Worm (Caenorhabditis elegans): Measurements from ENCODE around the gene K09C6.10.
A peak's percentile ranks its signal among the peaks of the same experiment; 100 is the strongest.

The K09C6.10 gene

ce11 chrV:801555-802060, 37.6 kb upstream of the K09C6.10 start:
- TF ChIP-seq zag-1 (tag; optimal IDR thresholded peaks at IDR 0.05) (no peak), tbx-2 (tag; optimal IDR thresholded peaks at IDR 0.05) (no peak), lin-14 (GFP tag; optimal IDR thresholded peaks at IDR 0.05) (peak; percentile 74), rnt-1 (tag; optimal IDR thresholded peaks at IDR 0.05) (peak; percentile 36), lsy-2 (tag; optimal IDR thresholded peaks at IDR 0.05) (no peak), C04F5.9 (tag; optimal IDR thresholded peaks at IDR 0.05) (no peak), efl-1 (optimal IDR thresholded peaks at IDR 0.05) (no peak), efl-1 (GFP tag; optimal IDR thresholded peaks at IDR 0.05 in 1 of 2) (peak in 1 of 2 experiments; percentile 68), lin-39 (tag; optimal IDR thresholded peaks at IDR 0.05) (no peak), nhr-85 (tag) (peak; percentile 89), snpc-4 (tag; optimal IDR thresholded peaks at IDR 0.05) (no peak)

- TF ChIP-seq snu-23 (GFP tag; optimal IDR thresholded peaks at IDR 0.05) (no peak), egl-27 (tag; optimal IDR thresholded peaks at IDR 0.05) (no peak), grh-1 (GFP tag; IDR thresholded peaks at IDR 0.05) (no peak), pqm-1 (tag; optimal IDR thresholded peaks at IDR 0.05) (no peak), nhr-76 (tag; optimal IDR thresholded peaks at IDR 0.05) (no peak), ztf-4 (tag; optimal IDR thresholded peaks at IDR 0.05) (no peak), hpl-2 (GFP tag; optimal IDR thresholded peaks at IDR 0.05) (no peak), ceh-90 (tag; optimal IDR thresholded peaks at IDR 0.05) (no peak), nhr-19 (GFP tag; conservative IDR thresholded peaks at IDR 0.05) (no peak), lin-13 (GFP tag; optimal IDR thresholded peaks at IDR 0.05) (no peak), ceh-88 (GFP tag; IDR thresholded peaks at IDR 0.05) (no peak), nhr-12 (tag; optimal IDR thresholded peaks at IDR 0.05) (no peak), snpc-4 (tag; optimal IDR thresholded peaks at IDR 0.05) (no peak)
These were observed 36.5 kb upstream of the K09C6.10 start for ce11 chrV:802726-803125.

- TF ChIP-seq blmp-1 (tag; optimal IDR thresholded peaks at IDR 0.05), result no peak
- TF ChIP-seq mef-2 (tag; optimal IDR thresholded peaks at IDR 0.05), result no peak
- TF ChIP-seq aha-1 (tag; optimal IDR thresholded peaks at IDR 0.05), result no peak
- no peak for TF ChIP-seq nhr-76 (tag; optimal IDR thresholded peaks at IDR 0.05)
- TF ChIP-seq hpl-2 (GFP tag; optimal IDR thresholded peaks at IDR 0.05), result no peak
- no peak for TF ChIP-seq isw-1 (GFP tag; IDR thresholded peaks at IDR 0.05)
- no peak for TF ChIP-seq jun-1 (tag; optimal IDR thresholded peaks at IDR 0.05)
- TF ChIP-seq lin-15B (tag; optimal IDR thresholded peaks at IDR 0.05), result no peak
- no peak for TF ChIP-seq rnt-1 (tag; optimal IDR thresholded peaks at IDR 0.05)
- TF ChIP-seq pax-3 (tag; optimal IDR thresholded peaks at IDR 0.05), result no peak
- no peak for TF ChIP-seq unc-86 (tag; optimal IDR thresholded peaks at IDR 0.05)
- no peak for TF ChIP-seq lin-35 (GFP tag; optimal IDR thresholded peaks at IDR 0.05)
- no peak for TF ChIP-seq aly-2 (tag; optimal IDR thresholded peaks at IDR 0.05)
- no peak for TF ChIP-seq fkh-8 (tag; optimal IDR thresholded peaks at IDR 0.05)
- no peak for TF ChIP-seq ceh-8 (GFP tag; optimal IDR thresholded peaks at IDR 0.05)
- TF ChIP-seq C04F5.9 (tag; optimal IDR thresholded peaks at IDR 0.05), result no peak
- no peak for TF ChIP-seq pag-3 (tag; optimal IDR thresholded peaks at IDR 0.05; ENCODE audit: borderline replicate concordance, insufficient read depth)
- TF ChIP-seq vab-15 (tag; optimal IDR thresholded peaks at IDR 0.05), result no peak
These were observed 35.7 kb upstream of the K09C6.10 start for ce11 chrV:803472-803871.

- TF ChIP-seq lsy-2 (tag; optimal IDR thresholded peaks at IDR 0.05) (no peak), pag-3 (tag; optimal IDR thresholded peaks at IDR 0.05; ENCODE audit: borderline replicate concordance, insufficient read depth) (no peak), ama-1 (optimal IDR thresholded peaks at IDR 0.05) (no peak), vab-15 (tag; optimal IDR thresholded peaks at IDR 0.05) (no peak), elt-3 (tag; optimal IDR thresholded peaks at IDR 0.05) (no peak), ztf-4 (tag; optimal IDR thresholded peaks at IDR 0.05) (no peak), ceh-88 (GFP tag; IDR thresholded peaks at IDR 0.05) (no peak), lin-14 (GFP tag; optimal IDR thresholded peaks at IDR 0.05) (peak; percentile 32), C04F5.9 (tag; optimal IDR thresholded peaks at IDR 0.05) (no peak), tbx-2 (tag; optimal IDR thresholded peaks at IDR 0.05) (no peak), ztf-11 (tag; optimal IDR thresholded peaks at IDR 0.05) (no peak), zag-1 (tag; optimal IDR thresholded peaks at IDR 0.05) (no peak), unc-30 (tag; optimal IDR thresholded peaks at IDR 0.05) (no peak), nhr-85 (tag) (peak; percentile 41)
These were observed 34.7 kb upstream of the K09C6.10 start, which contains the start of gene nhr-270 for ce11 chrV:804485-804884. TSS of gene nhr-270 (minus strand) at chrV:804741.

Data from whole organism, L1 larva.